Fruit fly (Drosophila melanogaster): ENCODE results near the gene CG12655.
"Not testable (repeated sequence)": the region's sequence is repeated elsewhere in the genome, so short reads cannot be mapped to it uniquely, and the experiment has no call there.

- not testable (repeated sequence) for TF ChIP-seq CG8478, CTCF (optimal IDR thresholded peaks at IDR 0.05)
Measured at dm6 chrX:19915181-19915580, 44.0 kb downstream of the CG12655 start, which contains the start of gene CG45487.
